Worm (Caenorhabditis elegans): Measurements from ENCODE around the gene C49H3.12.

DNA sequence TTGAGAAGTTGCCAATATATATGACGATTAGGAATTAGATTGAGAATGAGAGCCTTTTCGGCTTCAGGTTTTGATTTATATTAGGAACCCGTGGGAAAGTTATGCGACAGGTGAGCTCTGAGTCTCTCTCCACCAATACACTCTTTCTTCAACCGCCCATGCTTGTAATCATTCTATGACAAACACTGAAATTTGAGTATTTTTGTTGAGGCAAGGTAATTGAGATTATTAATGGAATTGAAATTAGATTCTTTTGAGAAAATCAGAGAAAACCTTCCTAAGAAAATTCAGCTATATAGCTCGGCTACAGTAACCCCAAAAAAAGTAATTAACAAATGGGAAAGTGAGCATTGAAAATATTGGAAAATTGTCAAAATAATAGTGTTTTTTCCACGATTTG lies 28.7 kb upstream of the C49H3.12 start, which contains the start of gene ceh-19:
- TF ChIP-seq ztf-29 (GFP tag; IDR thresholded peaks at IDR 0.05) (no peak), T22C8.4 (GFP tag; IDR thresholded peaks at IDR 0.05) (no peak), klf-2 (GFP tag; conservative IDR thresholded peaks at IDR 0.05) (no peak), ztf-23 (GFP tag; IDR thresholded peaks at IDR 0.05) (no peak), flt-1 (GFP tag; IDR thresholded peaks at IDR 0.05) (no peak), tab-1 (GFP tag; IDR thresholded peaks at IDR 0.05) (no peak), cog-1 (tag; optimal IDR thresholded peaks at IDR 0.05) (no peak), med-1 (GFP tag; optimal IDR thresholded peaks at IDR 0.05; ENCODE audit: insufficient read depth) (no peak), ref-1 (GFP tag; conservative IDR thresholded peaks at IDR 0.05) (no peak)
